Fruit fly (Drosophila melanogaster): Measurements from ENCODE around the gene Best2.

Best2 gene

dm6 chr3L:6262076-6262504 is 5.6 kb upstream of the Best2 start:
- no peak for TF ChIP-seq CG17801 (GFP tag; optimal IDR thresholded peaks at IDR 0.05; ENCODE audit: partially characterized antibody)

- no peak for TF ChIP-seq CG17801 (GFP tag; optimal IDR thresholded peaks at IDR 0.05; ENCODE audit: partially characterized antibody)
These were observed 4.8 kb upstream of the Best2 start for dm6 chr3L:6261230-6261629.

- TF ChIP-seq CG17801 (GFP tag; optimal IDR thresholded peaks at IDR 0.05; ENCODE audit: partially characterized antibody): no peak
These were observed 2.2 kb upstream of the Best2 start, which contains the start of gene CG10163 for dm6 chr3L:6258660-6259059. Gene CG10163 (minus strand): TSS chr3L:6258760.

- TF ChIP-seq CG17801 (GFP tag; optimal IDR thresholded peaks at IDR 0.05; ENCODE audit: partially characterized antibody): no peak
These were observed 1.9 kb downstream of the Best2 start for dm6 chr3L:6254427-6255105.

dm6 chr3L:6253730-6254129 is 2.7 kb downstream of the Best2 start:
- TF ChIP-seq CG17801 (GFP tag; optimal IDR thresholded peaks at IDR 0.05; ENCODE audit: partially characterized antibody): peak; percentile 37

dm6 chr3L:6249178-6250078 is 7.0 kb downstream of the Best2 start:
- no peak for TF ChIP-seq CG17801 (GFP tag; optimal IDR thresholded peaks at IDR 0.05; ENCODE audit: partially characterized antibody)

dm6 chr3L:6245646-6246045 is 10.8 kb downstream of the Best2 start, which contains the start of gene Mdr65:
Gene Mdr65 (minus strand): TSS chr3L:6245746.
- TF ChIP-seq CG17801 (GFP tag; optimal IDR thresholded peaks at IDR 0.05; ENCODE audit: partially characterized antibody): no peak

- no peak for TF ChIP-seq CG17801 (GFP tag; optimal IDR thresholded peaks at IDR 0.05; ENCODE audit: partially characterized antibody)
These were observed 16.5 kb downstream of the Best2 start, which contains the start of gene CG10226 for dm6 chr3L:6239968-6240367. Gene CG10226 (minus strand): TSS chr3L:6240068.

dm6 chr3L:6234035-6234434 is 22.4 kb downstream of the Best2 start, which contains the start of gene CG42714:
Gene CG42714 (minus strand): TSS chr3L:6234056.
- no peak for TF ChIP-seq CG17801 (GFP tag; optimal IDR thresholded peaks at IDR 0.05; ENCODE audit: partially characterized antibody)

- no peak for TF ChIP-seq CG17801 (GFP tag; optimal IDR thresholded peaks at IDR 0.05; ENCODE audit: partially characterized antibody)
These were observed 23.2 kb downstream of the Best2 start, which contains the start of gene BG642312 for dm6 chr3L:6233281-6233680. Gene BG642312 (minus strand): TSS chr3L:6233381.

dm6 chr3L:6232261-6232660 is 24.2 kb downstream of the Best2 start, which contains the start of gene CG13299:
Gene CG13299 (minus strand): TSS chr3L:6232361.
- TF ChIP-seq CG17801 (GFP tag; optimal IDR thresholded peaks at IDR 0.05; ENCODE audit: partially characterized antibody): no peak

- peak; percentile 58 for TF ChIP-seq CG17801 (GFP tag; optimal IDR thresholded peaks at IDR 0.05; ENCODE audit: partially characterized antibody)
These were observed 36.3 kb downstream of the Best2 start, which contains the start of gene CG33946 for dm6 chr3L:6220187-6220586. Gene CG33946 (plus strand): TSS chr3L:6220578.

- no peak for TF ChIP-seq CG17801 (GFP tag; optimal IDR thresholded peaks at IDR 0.05; ENCODE audit: partially characterized antibody)
These were observed 37.8 kb downstream of the Best2 start for dm6 chr3L:6218517-6219155.

dm6 chr3L:6217806-6218205 is 38.7 kb downstream of the Best2 start, which contains the start of gene LanA:
Gene LanA (minus strand): TSS chr3L:6218022.
- no peak for TF ChIP-seq CG17801 (GFP tag; optimal IDR thresholded peaks at IDR 0.05; ENCODE audit: partially characterized antibody)

- TF ChIP-seq CG17801 (GFP tag; optimal IDR thresholded peaks at IDR 0.05; ENCODE audit: partially characterized antibody): no peak
These were observed 39.3 kb downstream of the Best2 start for dm6 chr3L:6217212-6217611.
